Worm (Caenorhabditis elegans) whole organism, early embryonic: ENCODE measurements around the gene T22G5.1.

Experiments used
- B0310.2 ChIP-seq: sonication (generic microtip); optimal IDR thresholded peaks from 2 replicates; lab custom pipeline; 2016; ENCODE audit warnings: mild to moderate bottlenecking, missing genetic modification characterization, missing compliant biosample characterization
- ceh-13 ChIP-seq: fragments of 200-800 bp; sonication (Bioruptor generic); optimal IDR thresholded peaks from 2 replicates; lab custom pipeline; 2018; ENCODE audit warnings: mild to moderate bottlenecking, missing genetic modification characterization, missing compliant biosample characterization

DNA sequence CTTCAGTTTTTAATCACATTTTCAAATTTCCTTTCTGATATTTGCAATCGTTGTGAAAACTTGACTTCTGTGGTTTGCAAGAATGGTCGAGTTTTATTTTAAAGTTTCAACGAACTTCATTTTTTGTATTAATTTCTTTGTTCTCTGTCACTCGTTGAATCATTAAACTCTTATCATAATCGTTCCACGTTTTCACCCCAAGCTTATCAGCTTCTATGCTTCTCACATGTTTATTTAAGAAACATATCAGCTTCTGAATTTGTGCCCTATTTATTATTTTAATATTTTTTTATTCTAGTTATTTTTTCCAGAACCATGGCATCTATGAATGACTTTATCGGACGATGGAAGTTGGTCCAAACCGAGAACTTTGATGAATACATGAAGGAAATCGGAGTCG, 2.6 kb downstream of the T22G5.1 start, which contains the start of gene lbp-7:
- TF ChIP-seq ceh-13 (GFP tag; lab: Kevin White, UChicago) (no peak), B0310.2 (tag; lab: Kevin White, UChicago) (no peak)
